Worm (Caenorhabditis elegans) whole organism, L1 larva: Measurements from ENCODE around the gene W02A2.9.

Experiments
- C04F5.9 ChIP-seq: sonication (generic microtip); optimal IDR thresholded peaks from 2 replicates; lab custom pipeline; 2016; ENCODE audit warnings: missing genetic modification characterization, missing compliant biosample characterization
- C34B4.2 ChIP-seq: sonication (generic microtip); optimal IDR thresholded peaks from 2 replicates; lab custom pipeline; 2017; ENCODE audit warnings: mild to moderate bottlenecking, missing genetic modification characterization, missing compliant biosample characterization
- aha-1 ChIP-seq: fragments of 150-350 bp; optimal IDR thresholded peaks from 2 replicates; lab custom pipeline; 2014; ENCODE audit warnings: missing biosample characterization, missing genetic modification characterization
- ama-1 ChIP-seq: fragments of 150-350 bp; optimal IDR thresholded peaks from 2 replicates; lab custom pipeline; 2014
- blmp-1 ChIP-seq: fragments of 150-350 bp; optimal IDR thresholded peaks from 2 replicates; lab custom pipeline; 2014; ENCODE audit warnings: missing biosample characterization, missing genetic modification characterization
- ceh-63 ChIP-seq: fragments of 200-800 bp; sonication (Bioruptor generic); optimal IDR thresholded peaks from 2 replicates; lab custom pipeline; 2018; ENCODE audit warnings: mild to moderate bottlenecking, missing genetic modification characterization, missing compliant biosample characterization
- ceh-88 ChIP-seq: fragments of 200-800 bp; sonication (Bioruptor generic); IDR thresholded peaks from 2 replicates; pipeline ENCODE4 v1.3.6; 2022; ENCODE audit warnings: missing genetic modification characterization, missing compliant biosample characterization
- ces-1 ChIP-seq: fragments of 150-350 bp; optimal IDR thresholded peaks from 2 replicates; lab custom pipeline; 2014; ENCODE audit warnings: missing biosample characterization, missing genetic modification reagents, missing genetic modification characterization
- dpl-1 ChIP-seq, 3 experiments: fragments of 150-350 bp in 2 of 3; sonication (generic microtip) in 1 of 3; optimal IDR thresholded peaks; 2 replicates each; lab custom pipeline; 2014 to 2017; ENCODE audit warnings: missing biosample characterization in 3 of 3, missing genetic modification characterization in 3 of 3, missing genetic modification reagents in 3 of 3
- dsc-1 ChIP-seq: sonication (generic microtip); optimal IDR thresholded peaks from 2 replicates; lab custom pipeline; 2016; ENCODE audit warnings: mild to moderate bottlenecking, missing genetic modification characterization, missing compliant biosample characterization
- efl-3 ChIP-seq: fragments of 200-800 bp; sonication (Bioruptor generic); optimal IDR thresholded peaks from 2 replicates; lab custom pipeline; 2018; ENCODE audit warnings: mild to moderate bottlenecking, missing genetic modification characterization, missing compliant biosample characterization
- egl-13 ChIP-seq: sonication (generic microtip); optimal IDR thresholded peaks from 2 replicates; lab custom pipeline; 2016; ENCODE audit warnings: missing genotype, missing genetic modification reagents, missing genetic modification characterization, missing compliant biosample characterization
- egl-27 ChIP-seq, 2 experiments: fragments of 150-350 bp in 1 of 2; sonication (generic microtip); optimal IDR thresholded peaks; 3 replicates each; lab custom pipeline; 2017 to 2018; ENCODE audit warnings: missing biosample characterization in 2 of 2, missing genetic modification characterization in 2 of 2, missing genetic modification reagents in 2 of 2
- elt-2 ChIP-seq: sonication (generic microtip); optimal IDR thresholded peaks from 2 replicates; lab custom pipeline; 2016; ENCODE audit warnings: missing genetic modification characterization, mild to moderate bottlenecking, inconsistent platforms, missing compliant biosample characterization, missing genetic modification reagents
- elt-3 ChIP-seq, 6 experiments: fragments of 150-350 bp in 1 of 6; sonication (generic microtip); optimal IDR thresholded peaks; 2 replicates each; lab custom pipeline; 2017 to 2018; ENCODE audit warnings: missing biosample characterization in 6 of 6, missing genetic modification characterization in 6 of 6, inconsistent platforms in 1 of 6
- fkh-4 ChIP-seq: sonication (generic microtip); optimal IDR thresholded peaks from 2 replicates; lab custom pipeline; 2016; ENCODE audit warnings: missing compliant biosample characterization, missing genetic modification characterization, borderline replicate concordance
- fkh-8 ChIP-seq: sonication (generic microtip); optimal IDR thresholded peaks from 2 replicates; lab custom pipeline; 2016; ENCODE audit warnings: mild to moderate bottlenecking, missing genetic modification characterization, missing compliant biosample characterization
- fos-1 ChIP-seq: fragments of 150-350 bp; optimal IDR thresholded peaks from 2 replicates; lab custom pipeline; 2014; ENCODE audit warnings: missing biosample characterization, missing genetic modification characterization
- grh-1 ChIP-seq: fragments of 200-800 bp; sonication (Bioruptor generic); IDR thresholded peaks from 2 replicates; pipeline ENCODE4 v1.3.6; 2022; ENCODE audit warnings: missing genetic modification reagents, missing genetic modification characterization, missing compliant biosample characterization
- hpl-2 ChIP-seq: fragments of 150-350 bp; optimal IDR thresholded peaks from 2 replicates; lab custom pipeline; 2014; ENCODE audit warnings: missing biosample characterization, missing genetic modification reagents, missing genetic modification characterization
- jun-1 ChIP-seq: fragments of 150-350 bp; optimal IDR thresholded peaks from 2 replicates; lab custom pipeline; 2014; ENCODE audit warnings: missing biosample characterization, missing genetic modification reagents, missing genetic modification characterization
- lin-13 ChIP-seq: fragments of 150-350 bp; optimal IDR thresholded peaks from 2 replicates; lab custom pipeline; 2014; ENCODE audit warnings: missing biosample characterization, missing genetic modification reagents, missing genetic modification characterization
- lin-14 ChIP-seq: fragments of 200-800 bp; sonication (Bioruptor generic); optimal IDR thresholded peaks from 2 replicates; lab custom pipeline; 2018; ENCODE audit warnings: mild to moderate bottlenecking, missing genetic modification characterization, moderate library complexity, missing compliant biosample characterization
- lin-35 ChIP-seq, 2 experiments: fragments of 150-350 bp; optimal IDR thresholded peaks; 2 replicates each; lab custom pipeline; 2014; ENCODE audit warnings: missing biosample characterization in 2 of 2, missing genetic modification characterization in 2 of 2, missing genetic modification reagents in 2 of 2
- lin-39 ChIP-seq: fragments of 150-350 bp; optimal IDR thresholded peaks from 2 replicates; lab custom pipeline; 2014; ENCODE audit warnings: missing biosample characterization, missing genetic modification reagents, missing genetic modification characterization
- lir-3 ChIP-seq: sonication (generic microtip); optimal IDR thresholded peaks from 2 replicates; lab custom pipeline; 2016; ENCODE audit warnings: mild to moderate bottlenecking, missing genetic modification characterization, moderate library complexity, missing compliant biosample characterization; ENCODE audit not compliant: poor library complexity
- lsy-2 ChIP-seq, 2 experiments: fragments of 150-350 bp; optimal IDR thresholded peaks; 2 replicates each; lab custom pipeline; 2014; ENCODE audit warnings: missing biosample characterization in 2 of 2, missing genetic modification characterization in 2 of 2
- mab-9 ChIP-seq: fragments of 200-800 bp; sonication (Bioruptor generic); IDR thresholded peaks from 2 replicates; pipeline ENCODE4 v1.3.6; 2022; ENCODE audit warnings: missing genetic modification reagents, missing genetic modification characterization, missing compliant biosample characterization
- mef-2 ChIP-seq: fragments of 150-350 bp; optimal IDR thresholded peaks from 2 replicates; lab custom pipeline; 2014; ENCODE audit warnings: missing biosample characterization, missing genetic modification characterization
- nhr-12 ChIP-seq: sonication (generic microtip); optimal IDR thresholded peaks from 2 replicates; lab custom pipeline; 2017; ENCODE audit warnings: missing biosample characterization, missing genetic modification characterization
- nhr-19 ChIP-seq: fragments of 200-800 bp; sonication (Bioruptor generic); conservative IDR thresholded peaks from 2 replicates; pipeline ENCODE4 v1.3.6; 2022; ENCODE audit warnings: missing genetic modification characterization, missing compliant biosample characterization
- nhr-47 ChIP-seq: sonication (generic microtip); optimal IDR thresholded peaks from 2 replicates; lab custom pipeline; 2016; ENCODE audit warnings: mild to moderate bottlenecking, missing genetic modification characterization, moderate library complexity, missing compliant biosample characterization
- nhr-71 ChIP-seq: sonication (generic microtip); optimal IDR thresholded peaks from 2 replicates; lab custom pipeline; 2016; ENCODE audit warnings: mild to moderate bottlenecking, missing genetic modification characterization, moderate library complexity, missing compliant biosample characterization
- nhr-76 ChIP-seq: sonication (generic microtip); optimal IDR thresholded peaks from 2 replicates; lab custom pipeline; 2017; ENCODE audit warnings: missing biosample characterization, missing genetic modification characterization
- pag-3 ChIP-seq: sonication (generic microtip); optimal IDR thresholded peaks from 2 replicates; lab custom pipeline; 2017; ENCODE audit warnings: missing genetic modification characterization, mild to moderate bottlenecking, missing compliant biosample characterization, antibody characterized with exemption, borderline replicate concordance; ENCODE audit not compliant: insufficient read depth
- pqm-1 ChIP-seq: sonication (generic microtip); optimal IDR thresholded peaks from 3 replicates; lab custom pipeline; 2017; ENCODE audit warnings: missing biosample characterization, missing genetic modification characterization
- skn-1 ChIP-seq: fragments of 150-350 bp; optimal IDR thresholded peaks from 2 replicates; lab custom pipeline; 2014; ENCODE audit warnings: missing biosample characterization, missing genetic modification characterization
- snpc-4 ChIP-seq: fragments of 150-350 bp; optimal IDR thresholded peaks from 2 replicates; lab custom pipeline; 2014; ENCODE audit warnings: missing biosample characterization, missing genetic modification characterization
- snu-23 ChIP-seq: sonication (generic microtip); optimal IDR thresholded peaks from 2 replicates; lab custom pipeline; 2016; ENCODE audit warnings: missing genetic modification characterization, missing compliant biosample characterization
- sup-37 ChIP-seq: fragments of 200-800 bp; sonication (Bioruptor generic); optimal IDR thresholded peaks from 2 replicates; lab custom pipeline; 2018; ENCODE audit warnings: mild to moderate bottlenecking, missing genetic modification characterization, missing compliant biosample characterization
- tbx-2 ChIP-seq: sonication (generic microtip); optimal IDR thresholded peaks from 2 replicates; lab custom pipeline; 2016; ENCODE audit warnings: missing genetic modification characterization, missing compliant biosample characterization
- tlp-1 ChIP-seq: fragments of 150-350 bp; optimal IDR thresholded peaks from 2 replicates; lab custom pipeline; 2014; ENCODE audit warnings: missing biosample characterization, missing genetic modification characterization
- unc-130 ChIP-seq: fragments of 150-350 bp; optimal IDR thresholded peaks from 2 replicates; lab custom pipeline; 2017; ENCODE audit warnings: missing biosample characterization, missing genetic modification characterization, inconsistent platforms
- unc-30 ChIP-seq: sonication (generic microtip); optimal IDR thresholded peaks from 2 replicates; lab custom pipeline; 2017; ENCODE audit warnings: missing biosample characterization, missing genetic modification characterization
- unc-62 ChIP-seq: fragments of 150-350 bp; optimal IDR thresholded peaks from 2 replicates; lab custom pipeline; 2014; ENCODE audit warnings: missing biosample characterization, missing genetic modification reagents, missing genetic modification characterization
- unc-86 ChIP-seq: sonication (generic microtip); optimal IDR thresholded peaks from 2 replicates; lab custom pipeline; 2016; ENCODE audit warnings: missing genetic modification characterization, missing compliant biosample characterization
- vab-15 ChIP-seq: sonication (generic microtip); optimal IDR thresholded peaks from 2 replicates; lab custom pipeline; 2017; ENCODE audit warnings: missing genotype, mild to moderate bottlenecking, missing genetic modification characterization, missing compliant biosample characterization
- zip-4 ChIP-seq: fragments of 200-800 bp; sonication (Bioruptor generic); optimal IDR thresholded peaks from 2 replicates; lab custom pipeline; 2018; ENCODE audit warnings: mild to moderate bottlenecking, missing genetic modification characterization, moderate library complexity, missing compliant biosample characterization
- ztf-4 ChIP-seq: fragments of 150-350 bp; optimal IDR thresholded peaks from 2 replicates; lab custom pipeline; 2014; ENCODE audit warnings: missing biosample characterization, missing genetic modification characterization

Gene W02A2.9

DNA sequence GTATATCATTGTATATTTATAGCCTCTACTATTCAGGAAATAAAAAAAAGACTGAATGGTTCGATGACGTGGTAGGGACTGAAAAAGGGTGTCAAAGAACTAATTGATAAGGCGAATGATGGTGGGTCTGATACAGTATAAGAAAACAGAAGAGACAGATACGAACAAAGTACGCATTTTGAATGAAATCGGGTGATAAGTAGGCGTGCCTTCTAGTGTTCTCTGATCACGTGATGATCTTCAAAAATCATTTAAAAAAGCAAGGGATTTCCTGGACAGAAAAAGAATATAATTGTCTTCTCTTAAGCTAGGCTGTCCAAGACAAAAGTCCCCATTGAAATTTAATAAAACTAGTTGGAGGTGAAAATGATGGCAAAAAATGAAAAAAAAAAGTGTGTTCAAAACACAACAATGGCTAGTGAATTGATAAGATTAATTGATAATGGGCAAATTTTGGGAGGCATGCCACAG lies 45.8 kb downstream of the W02A2.9 start (continued):
- TF ChIP-seq vab-15 (tag; lab: Kevin White, UChicago) (no peak), elt-3 (tag; optimal IDR thresholded peaks at IDR 0.05; lab: Kevin White, UChicago) (peak in 3 of 6 experiments; percentile 6 to 82 (median 61)), ceh-63 (GFP tag; lab: Kevin White, UChicago) (no peak), zip-4 (GFP tag; lab: Kevin White, UChicago) (no peak), nhr-12 (no peak), lsy-2 (tag; optimal IDR thresholded peaks at IDR 0.05; lab: Kevin White, UChicago) (peak; percentile 24 to 44), ceh-88 (GFP tag; lab: Robert Waterston, UW) (no peak)

DNA sequence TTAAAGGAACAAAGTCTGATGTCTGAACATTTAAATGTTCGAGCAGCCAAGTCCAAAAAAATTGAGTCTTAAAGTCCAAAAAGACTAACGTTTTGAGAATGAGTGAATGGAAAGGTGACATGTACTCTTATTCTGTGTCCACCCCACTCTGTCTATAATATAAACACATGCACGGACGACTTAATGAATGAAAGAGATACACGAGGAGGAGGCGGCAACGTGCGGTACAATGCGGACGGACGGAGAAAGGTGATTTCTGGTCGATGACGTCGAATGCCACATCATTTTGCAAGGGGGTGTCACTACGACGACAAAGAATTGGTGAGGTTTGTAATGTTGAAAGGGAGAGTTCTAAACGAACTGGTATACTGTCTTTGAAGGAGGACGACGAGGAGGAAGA lies 47.2 kb downstream of the W02A2.9 start:
- no peak for TF ChIP-seq aha-1
- TF ChIP-seq grh-1 (GFP tag; lab: Robert Waterston, UW): peak; percentile 15; the same call in 1 of the 2 replicates
- peak; percentile 47 for TF ChIP-seq blmp-1

DNA sequence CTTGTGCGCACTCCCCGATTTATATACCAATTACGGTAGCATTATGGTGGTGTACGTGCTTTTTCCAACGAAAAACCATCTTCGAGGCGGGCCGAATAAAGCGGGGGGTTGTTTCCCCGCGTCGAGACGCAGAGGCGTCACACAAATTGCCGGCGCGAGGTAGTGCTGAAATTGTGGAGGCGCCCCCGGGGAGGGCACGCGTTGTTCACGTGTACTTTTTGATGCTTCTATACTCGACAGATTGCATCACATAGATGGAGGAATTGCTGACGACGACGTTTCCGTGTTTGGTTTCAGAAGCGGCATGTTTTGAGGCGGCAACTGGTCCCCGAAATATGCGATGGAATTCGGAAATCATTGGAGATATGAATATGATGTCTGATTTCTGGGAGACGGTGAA lies 47.8 kb downstream of the W02A2.9 start:
- peak; percentile 88 for TF ChIP-seq skn-1
- TF ChIP-seq sup-37 (GFP tag; lab: Kevin White, UChicago): no peak
- no peak for TF ChIP-seq C34B4.2 (tag; lab: Kevin White, UChicago)
- TF ChIP-seq dsc-1 (tag; lab: Kevin White, UChicago): peak; percentile 43
- peak; percentile 86 for TF ChIP-seq unc-130 (tag; lab: Kevin White, UChicago)
- peak; percentile 77 for TF ChIP-seq jun-1
- peak; percentile 96 for TF ChIP-seq snu-23 (GFP tag; lab: Kevin White, UChicago)
- TF ChIP-seq lin-13 (GFP tag; lab: Kevin White, UChicago): peak; percentile 84
- TF ChIP-seq mef-2 (tag; lab: Kevin White, UChicago): peak; percentile 79
- TF ChIP-seq nhr-71: peak; percentile 97
- TF ChIP-seq pqm-1 (tag; lab: Kevin White, UChicago): peak; percentile 58
- peak; percentile 62 for TF ChIP-seq lir-3 (tag; lab: Kevin White, UChicago)
- TF ChIP-seq unc-86 (tag; lab: Kevin White, UChicago): peak; percentile 63
- peak; percentile 66 to 82 for TF ChIP-seq lin-35 (GFP tag; optimal IDR thresholded peaks at IDR 0.05; lab: Kevin White, UChicago)
- peak; percentile 90 for TF ChIP-seq nhr-47 (tag; lab: Kevin White, UChicago)
- TF ChIP-seq nhr-19 (GFP tag; lab: Robert Waterston, UW): peak; percentile 93
- peak; percentile 99 for TF ChIP-seq lin-14 (GFP tag; lab: Kevin White, UChicago)
- no peak for TF ChIP-seq ceh-63 (GFP tag; lab: Kevin White, UChicago)
- TF ChIP-seq ces-1 (GFP tag; lab: Kevin White, UChicago): no peak
- peak; percentile 71 for TF ChIP-seq mab-9
- TF ChIP-seq unc-62 (GFP tag; lab: Kevin White, UChicago): no peak
- TF ChIP-seq snpc-4 (tag; lab: Kevin White, UChicago): peak; percentile 24
- TF ChIP-seq unc-30 (tag; lab: Kevin White, UChicago): no peak
- TF ChIP-seq nhr-76 (tag; lab: Kevin White, UChicago): no peak
- peak; percentile 90 for TF ChIP-seq elt-2 (tag; lab: Kevin White, UChicago)
- no peak for TF ChIP-seq efl-3 (GFP tag; lab: Kevin White, UChicago)
- peak; percentile 26 for TF ChIP-seq fos-1
- TF ChIP-seq C04F5.9 (tag; lab: Kevin White, UChicago): no peak
- TF ChIP-seq fkh-8 (tag; lab: Kevin White, UChicago): peak; percentile 96
- TF ChIP-seq egl-27 (tag; optimal IDR thresholded peaks at IDR 0.05; lab: Kevin White, UChicago): peak; percentile 69 to 88
- TF ChIP-seq nhr-12: no peak
- peak; percentile 44 to 53 (median 51) for TF ChIP-seq dpl-1 (GFP tag; optimal IDR thresholded peaks at IDR 0.05; lab: Kevin White, UChicago)
- no peak for TF ChIP-seq lin-39 (tag; lab: Kevin White, UChicago)
- TF ChIP-seq hpl-2: no peak
- TF ChIP-seq pag-3 (tag; lab: Kevin White, UChicago): no peak
- peak; percentile 85 for TF ChIP-seq ztf-4
- peak; percentile 4 for TF ChIP-seq zip-4 (GFP tag; lab: Kevin White, UChicago)
- no peak for TF ChIP-seq ama-1 (lab: Kevin White, UChicago)
- TF ChIP-seq tlp-1 (tag; lab: Kevin White, UChicago): no peak
- TF ChIP-seq tbx-2 (tag; lab: Kevin White, UChicago): peak; percentile 91
- TF ChIP-seq fkh-4: no peak
- TF ChIP-seq egl-13: peak; percentile 79
